Worm (Caenorhabditis elegans): Measurements from ENCODE around the gene exos-2.

DNA sequence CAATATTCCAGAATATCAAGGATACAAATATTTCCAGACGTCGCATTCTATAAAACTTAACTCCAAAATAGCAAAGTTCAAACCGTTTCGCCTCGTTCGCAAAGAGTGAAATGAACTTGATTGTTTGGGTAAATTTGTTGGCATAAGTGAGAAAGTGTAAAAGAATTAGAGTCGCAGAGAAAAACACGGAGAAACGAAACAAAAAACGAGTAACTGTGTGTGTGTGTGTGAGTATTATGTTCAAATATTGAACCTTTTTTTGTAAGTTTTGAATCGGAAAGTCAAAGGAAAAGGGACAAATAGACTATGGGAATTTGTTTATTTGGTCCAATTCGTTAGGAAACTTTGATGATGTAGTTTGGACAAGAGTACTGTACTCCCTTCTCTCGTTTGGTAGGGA lies 16.3 kb downstream of the exos-2 start, which contains the start of gene acp-7:
- TF ChIP-seq mls-2 (tag; optimal IDR thresholded peaks at IDR 0.05) (no peak), blmp-1 (tag; optimal IDR thresholded peaks at IDR 0.05) (no peak), elt-1 (tag; optimal IDR thresholded peaks at IDR 0.05; ENCODE audit: borderline replicate concordance, insufficient read depth) (no peak)
